Fruit fly (Drosophila melanogaster): Measurements from ENCODE around the gene CG43248.

DNA sequence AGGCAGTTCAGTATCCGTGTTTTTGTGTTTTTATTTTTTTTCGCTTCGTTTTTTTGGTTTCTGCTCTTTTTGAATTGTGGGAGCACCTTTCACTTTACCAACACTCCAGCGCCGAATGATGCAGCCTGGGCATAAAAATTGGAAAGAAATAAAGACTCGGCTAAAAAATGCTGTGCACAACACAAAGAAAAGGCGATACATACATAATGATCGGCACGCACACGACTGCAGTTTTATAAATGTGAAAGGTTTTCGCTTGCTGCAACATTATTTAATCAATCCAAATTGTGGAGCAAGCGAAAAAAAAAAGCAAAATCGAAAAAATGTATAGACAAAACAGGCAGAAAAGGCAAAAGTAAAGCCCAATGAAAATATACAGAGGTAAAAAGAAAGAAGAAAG lies 11.8 kb upstream of the CG43248 start:
- TF ChIP-seq cyc (GFP tag; optimal IDR thresholded peaks at IDR 0.05) (no peak), CG8119 (GFP tag; IDR thresholded peaks at IDR 0.05) (no peak), Sox102F (GFP tag; optimal IDR thresholded peaks at IDR 0.05) (no peak), Hr38 (GFP tag; optimal IDR thresholded peaks at IDR 0.05) (no peak), CG11294 (GFP tag; IDR thresholded peaks at IDR 0.05) (no peak), CG9139 (GFP tag; optimal IDR thresholded peaks at IDR 0.05) (no peak), lz (GFP tag; optimal IDR thresholded peaks at IDR 0.05) (no peak), CG1621 (tag; optimal IDR thresholded peaks at IDR 0.05) (no peak), Eip93F (GFP tag; optimal IDR thresholded peaks at IDR 0.05) (no peak), Gug (GFP tag; IDR thresholded peaks at IDR 0.05) (no peak), Met (GFP tag; optimal IDR thresholded peaks at IDR 0.05) (no peak), topi (GFP tag; optimal IDR thresholded peaks at IDR 0.05) (no peak), CG11762 (GFP tag; optimal IDR thresholded peaks at IDR 0.05; ENCODE audit: insufficient read depth) (no peak), OdsH (GFP tag; optimal IDR thresholded peaks at IDR 0.05) (no peak)

Data from whole organism, prepupa.